Worm (Caenorhabditis elegans): ENCODE measurements around the gene oac-12.

Gene oac-12

DNA sequence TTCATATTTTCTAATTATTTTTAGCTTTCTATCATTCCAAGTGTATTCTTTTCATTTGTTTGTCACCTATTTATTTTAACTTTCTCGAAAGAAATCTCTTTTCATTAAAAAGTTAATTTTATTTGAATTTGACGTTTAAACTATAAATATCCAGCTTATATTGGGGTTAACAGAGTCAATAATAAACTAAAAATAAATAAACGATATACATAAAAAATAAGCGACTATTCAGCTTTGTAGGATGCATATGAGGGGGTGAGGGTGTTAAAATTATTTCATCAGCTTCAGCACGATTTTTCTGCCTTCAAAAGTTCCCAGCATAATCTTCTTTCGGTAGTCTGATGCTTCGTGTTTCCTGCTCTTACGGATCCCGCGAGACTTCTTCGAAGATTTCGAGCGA, 41.3 kb upstream of the oac-12 start:
- TF ChIP-seq ama-1 (optimal IDR thresholded peaks at IDR 0.05) (no peak), ama-1 (GFP tag; optimal IDR thresholded peaks at IDR 0.05) (peak; percentile 15 to 52), madf-3 (GFP tag; IDR thresholded peaks at IDR 0.05) (no peak), snpc-1.3 (tag; optimal IDR thresholded peaks at IDR 0.05; ENCODE audit: insufficient read depth) (peak; percentile 51), cebp-1 (GFP tag; IDR thresholded peaks at IDR 0.05) (no peak), cebp-1 (tag; optimal IDR thresholded peaks at IDR 0.05) (peak; percentile 14), madf-8 (GFP tag; conservative IDR thresholded peaks at IDR 0.05) (0 out of 2 replicates have a peak, but pooled peaks have one; percentile 14), T07F8.4 (tag; optimal IDR thresholded peaks at IDR 0.05) (no peak), athp-1 (tag; optimal IDR thresholded peaks at IDR 0.05) (peak; percentile 35), F49E8.2 (tag; optimal IDR thresholded peaks at IDR 0.05; ENCODE audit: insufficient read depth) (peak; percentile 23), rec-8 (tag; optimal IDR thresholded peaks at IDR 0.05) (peak in 1 of 2 experiments; percentile 24), snpc-3.4 (tag; optimal IDR thresholded peaks at IDR 0.05) (peak; percentile 44), hlh-26 (GFP tag; conservative IDR thresholded peaks at IDR 0.05) (no peak), lsl-1 (GFP tag; optimal IDR thresholded peaks at IDR 0.05) (peak; percentile 14), nfyb-1 (GFP tag; IDR thresholded peaks at IDR 0.05) (0 out of 2 replicates have a peak, but pooled peaks have one; percentile 34), D2030.7 (GFP tag; IDR thresholded peaks at IDR 0.05) (0 out of 2 replicates have a peak, but pooled peaks have one; percentile 28), unc-130 (GFP tag; optimal IDR thresholded peaks at IDR 0.05) (no peak), Y79H2A.3 (GFP tag; conservative IDR thresholded peaks at IDR 0.05) (peak; percentile 76; the same call in 1 of the 2 replicates), ekl-4 (GFP tag; IDR thresholded peaks at IDR 0.05) (0 out of 2 replicates have a peak, but pooled peaks have one; percentile 44), hrde-1 (tag; optimal IDR thresholded peaks at IDR 0.05; ENCODE audit: borderline replicate concordance) (peak; percentile 15), snpc-4 (GFP tag; optimal IDR thresholded peaks at IDR 0.05) (no peak), snpc-4 (tag; optimal IDR thresholded peaks at IDR 0.05) (peak in 1 of 4 experiments; percentile 0), madf-6 (GFP tag; IDR thresholded peaks at IDR 0.05) (peak; percentile 59), F39B2.1 (GFP tag; IDR thresholded peaks at IDR 0.05) (no peak)

DNA sequence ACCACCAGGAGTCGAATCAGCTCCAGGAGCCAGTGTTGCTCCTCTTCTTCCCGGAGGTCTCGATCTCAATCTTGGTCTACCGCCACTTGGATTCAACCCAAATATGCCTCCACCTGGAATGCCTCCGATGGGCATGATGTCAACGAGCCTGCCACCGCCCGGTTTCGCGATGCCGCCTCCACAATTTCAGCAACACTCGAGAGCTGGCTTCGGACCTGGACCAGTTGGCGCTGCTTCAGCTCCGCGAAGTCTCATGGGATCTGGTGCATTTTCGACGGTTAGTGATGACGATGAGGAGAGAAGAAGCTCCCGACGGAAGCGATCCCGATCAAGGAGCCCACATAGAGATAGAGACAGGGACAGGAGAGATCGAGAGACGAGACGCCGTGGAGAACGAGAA, 40.6 kb upstream of the oac-12 start:
- TF ChIP-seq egrh-3 (GFP tag; IDR thresholded peaks at IDR 0.05) (peak; percentile 51; the same call in 1 of the 2 replicates), nfya-2 (GFP tag; IDR thresholded peaks at IDR 0.05) (no peak), zfh-2 (GFP tag; conservative IDR thresholded peaks at IDR 0.05) (peak; percentile 85)

DNA sequence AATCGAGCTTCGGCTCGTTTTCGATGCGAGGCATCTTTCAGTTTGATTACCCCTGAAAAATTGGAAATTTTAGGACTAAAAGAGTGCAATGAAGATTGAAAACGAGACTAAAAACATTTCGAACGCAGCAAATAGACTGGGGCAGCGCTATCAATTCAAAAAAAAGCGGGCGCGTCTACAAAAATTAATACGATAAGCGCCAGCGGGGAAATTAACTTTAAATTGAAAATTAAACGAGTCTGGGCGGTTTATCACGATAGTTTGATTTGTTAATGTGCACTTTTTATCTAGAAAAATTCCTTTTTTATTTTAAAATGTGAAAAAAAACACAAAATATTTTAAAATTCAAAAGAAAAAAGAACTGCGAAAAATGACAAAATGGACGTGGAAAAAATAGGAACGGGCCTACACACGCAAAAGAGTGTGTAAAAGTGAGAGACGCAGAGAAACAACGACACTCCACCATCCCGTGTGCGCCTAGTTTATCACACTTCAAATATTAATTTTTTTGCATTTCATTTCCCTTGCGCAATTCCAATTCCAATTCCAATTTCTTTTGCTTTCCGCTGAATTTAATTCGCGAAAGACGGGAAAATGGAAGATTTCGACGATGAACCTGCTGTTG, 39.1 kb upstream of the oac-12 start, which contains the start of the genes gmpr-1 and fipp-1:
Gene gmpr-1 (minus strand): TSS at position 75 of the 625 bp plus-strand sequence.
Gene fipp-1 (plus strand): TSS at position 499 of the 625 bp plus-strand sequence.
- TF ChIP-seq madf-6 (GFP tag; IDR thresholded peaks at IDR 0.05) (peak; percentile 89), rcor-1 (GFP tag; IDR thresholded peaks at IDR 0.05) (no peak), attf-3 (GFP tag; conservative IDR thresholded peaks at IDR 0.05) (peak; percentile 97), B0261.1 (tag; optimal IDR thresholded peaks at IDR 0.05) (no peak), snpc-3.4 (tag; optimal IDR thresholded peaks at IDR 0.05) (peak; percentile 17), nhr-80 (tag; optimal IDR thresholded peaks at IDR 0.05) (peak; percentile 47), athp-1 (tag; optimal IDR thresholded peaks at IDR 0.05) (peak; percentile 10), dox-1 (GFP tag; IDR thresholded peaks at IDR 0.05) (0 out of 2 replicates have a peak, but pooled peaks have one; percentile 42), snpc-4 (GFP tag; optimal IDR thresholded peaks at IDR 0.05) (no peak), snpc-4 (tag; optimal IDR thresholded peaks at IDR 0.05) (no peak), F33H1.4 (GFP tag; IDR thresholded peaks at IDR 0.05) (peak; percentile 46), lin-54 (GFP tag; optimal IDR thresholded peaks at IDR 0.05) (peak; percentile 32), hmg-1.2 (GFP tag; IDR thresholded peaks at IDR 0.05) (peak; percentile 99), F23B12.7 (tag; optimal IDR thresholded peaks at IDR 0.05; ENCODE audit: insufficient read depth) (peak; percentile 10), F57A8.1 (GFP tag; optimal IDR thresholded peaks at IDR 0.05) (no peak), ets-4 (GFP tag; optimal IDR thresholded peaks at IDR 0.05) (no peak), mcd-1 (GFP tag; IDR thresholded peaks at IDR 0.05) (peak; percentile 53; the same call in 1 of the 2 replicates), efl-1 (GFP tag; optimal IDR thresholded peaks at IDR 0.05) (peak; percentile 85), lin-35 (GFP tag; optimal IDR thresholded peaks at IDR 0.05) (peak in 1 of 3 experiments; percentile 55), ceh-100 (GFP tag; IDR thresholded peaks at IDR 0.05) (no peak), D2030.7 (GFP tag; IDR thresholded peaks at IDR 0.05) (peak; percentile 58; the same call in 1 of the 2 replicates), cebp-1 (GFP tag; IDR thresholded peaks at IDR 0.05) (no peak), cebp-1 (tag; optimal IDR thresholded peaks at IDR 0.05) (peak; percentile 16), tlf-1 (GFP tag; optimal IDR thresholded peaks at IDR 0.05) (peak; percentile 36)

Data from whole organism, young adult.